Worm (Caenorhabditis elegans) whole organism, young adult: ENCODE results near the gene srlf-35.

Experiments
- B0261.1 ChIP-seq: sonication (generic microtip); optimal IDR thresholded peaks from 2 replicates; lab custom pipeline; 2016; ENCODE audit warnings: mild to moderate bottlenecking, missing genetic modification characterization, moderate library complexity, missing compliant biosample characterization
- atf-7 ChIP-seq: sonication (generic microtip); optimal IDR thresholded peaks from 2 replicates; lab custom pipeline; 2017; ENCODE audit warnings: mild to moderate bottlenecking, missing genetic modification characterization, missing compliant biosample characterization
- cebp-2 ChIP-seq: fragments of 200-800 bp; sonication (Bioruptor generic); IDR thresholded peaks from 2 replicates; pipeline ENCODE4 v1.3.6; 2022; ENCODE audit warnings: missing genetic modification characterization, missing compliant biosample characterization
- let-607 ChIP-seq, 2 experiments: fragments of 200-800 bp in 1 of 2; sonication (Bioruptor generic) in 1 of 2; sonication (generic microtip) in 1 of 2; optimal IDR thresholded peaks; 2 replicates each; lab custom pipeline; 2016 to 2018; ENCODE audit warnings: mild to moderate bottlenecking in 2 of 2, missing compliant biosample characterization in 2 of 2, missing genetic modification characterization in 2 of 2, moderate library complexity in 2 of 2, missing genotype in 1 of 2
- lin-35 ChIP-seq, 3 experiments: fragments of 150-350 bp in 2 of 3; sonication (generic microtip) in 1 of 3; optimal IDR thresholded peaks; 2 replicates each; lab custom pipeline; 2014 to 2018; ENCODE audit warnings: missing biosample characterization in 3 of 3, missing genetic modification characterization in 3 of 3, missing genetic modification reagents in 3 of 3
- lir-1 ChIP-seq: fragments of 200-800 bp; sonication (Bioruptor generic); conservative IDR thresholded peaks from 2 replicates; pipeline ENCODE4 v1.3.6; 2022; ENCODE audit warnings: missing genetic modification reagents, missing genetic modification characterization, missing compliant biosample characterization
- lsl-1 ChIP-seq: fragments of 200-800 bp; sonication (Bioruptor generic); optimal IDR thresholded peaks from 2 replicates; lab custom pipeline; 2018; ENCODE audit warnings: mild to moderate bottlenecking, missing genetic modification characterization, moderate library complexity, missing compliant biosample characterization
- madf-8 ChIP-seq: fragments of 200-800 bp; sonication (Bioruptor generic); conservative IDR thresholded peaks from 2 replicates; pipeline ENCODE4 v1.3.6; 2022; ENCODE audit warnings: missing genetic modification reagents, missing genetic modification characterization, missing compliant biosample characterization
- repo-1 ChIP-seq: sonication (generic microtip); optimal IDR thresholded peaks from 2 replicates; lab custom pipeline; 2017; ENCODE audit warnings: mild to moderate bottlenecking, missing genetic modification characterization, missing compliant biosample characterization
- tbx-9 ChIP-seq: sonication (generic microtip); optimal IDR thresholded peaks from 2 replicates; lab custom pipeline; 2016; ENCODE audit warnings: borderline replicate concordance, missing genetic modification characterization, inconsistent platforms, missing compliant biosample characterization
- unc-62 ChIP-seq: fragments of 150-350 bp; optimal IDR thresholded peaks from 2 replicates; lab custom pipeline; 2014; ENCODE audit warnings: missing biosample characterization, missing genetic modification reagents, missing genetic modification characterization
- ztf-25 ChIP-seq: fragments of 200-800 bp; sonication (Bioruptor generic); IDR thresholded peaks from 2 replicates; pipeline ENCODE4 v1.3.6; 2022; ENCODE audit warnings: missing genetic modification reagents, missing genetic modification characterization, missing compliant biosample characterization

DNA sequence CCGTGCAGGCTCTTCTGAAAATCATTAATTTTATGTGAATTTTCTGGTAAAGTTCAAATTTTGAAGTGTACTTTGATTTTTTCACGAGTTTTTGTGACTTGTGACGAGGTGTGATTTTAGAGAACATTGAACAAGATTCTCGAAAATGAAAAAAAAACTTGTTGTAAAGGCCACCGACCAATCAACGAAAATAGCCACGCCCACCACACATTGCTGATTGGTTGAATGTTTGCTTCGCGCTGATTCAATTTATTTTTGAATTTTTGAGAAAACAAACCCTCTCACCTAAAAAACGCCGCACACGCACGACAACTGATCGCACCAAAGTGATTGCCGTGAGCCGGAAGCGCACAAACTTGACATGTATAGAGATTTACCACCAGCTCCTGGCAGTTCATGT, 21.0 kb upstream of the srlf-35 start:
- no peak for TF ChIP-seq let-607 (tag; optimal IDR thresholded peaks at IDR 0.05; lab: Kevin White, UChicago)
- no peak for TF ChIP-seq ztf-25 (GFP tag; lab: Robert Waterston, UW)
- TF ChIP-seq unc-62, result no peak
- no peak for TF ChIP-seq lin-35 (GFP tag; optimal IDR thresholded peaks at IDR 0.05; lab: Kevin White, UChicago)
- TF ChIP-seq lir-1 (GFP tag; lab: Robert Waterston, UW), result no peak
- no peak for TF ChIP-seq madf-8 (GFP tag; lab: Robert Waterston, UW)
- TF ChIP-seq tbx-9 (tag; lab: Kevin White, UChicago), result no peak
- no peak for TF ChIP-seq lsl-1 (GFP tag; lab: Kevin White, UChicago)
- no peak for TF ChIP-seq cebp-2 (GFP tag; lab: Robert Waterston, UW)
- TF ChIP-seq repo-1 (tag; lab: Kevin White, UChicago), result no peak
- TF ChIP-seq B0261.1 (tag; lab: Kevin White, UChicago), result no peak
- TF ChIP-seq atf-7 (tag; lab: Kevin White, UChicago), result no peak
